Fruit fly (Drosophila melanogaster) whole organism, embryonic: Measurements from ENCODE around the gene Sld5.

Source experiments
- ATbp ChIP-seq: fragments of 200-800 bp; sonication (Bioruptor generic); optimal IDR thresholded peaks from 2 replicates; lab custom pipeline; 2017; ENCODE audit warnings: missing biosample characterization, mild to moderate bottlenecking, missing genetic modification characterization, missing genetic modification reagents
- Abd-B ChIP-seq: fragments of 200-800 bp; sonication (Bioruptor generic); optimal IDR thresholded peaks from 2 replicates; lab custom pipeline; 2018; ENCODE audit warnings: missing biosample characterization, mild to moderate bottlenecking, missing genetic modification characterization, moderate library complexity
- Antp ChIP-seq: fragments of 200-800 bp; sonication (Bioruptor generic); optimal IDR thresholded peaks from 3 replicates; lab custom pipeline; 2016; ENCODE audit warnings: missing biosample characterization, missing genetic modification characterization
- CG11093 ChIP-seq: fragments of 200-800 bp; sonication (Bioruptor generic); IDR thresholded peaks from 3 replicates; pipeline ENCODE4 v1.3.6; 2022; ENCODE audit warnings: missing biosample characterization, missing genetic modification characterization
- CG12155 ChIP-seq: fragments of 200-800 bp; sonication (Bioruptor generic); optimal IDR thresholded peaks from 3 replicates; lab custom pipeline; 2016; ENCODE audit warnings: missing biosample characterization, missing genetic modification characterization
- CG12391 ChIP-seq: fragments of 200-800 bp; sonication (Bioruptor generic); optimal IDR thresholded peaks from 3 replicates; lab custom pipeline; 2018; ENCODE audit warnings: missing biosample characterization, mild to moderate bottlenecking, missing genetic modification characterization, moderate library complexity
- CG15479 ChIP-seq: fragments of 200-800 bp; sonication (Bioruptor generic); optimal IDR thresholded peaks from 3 replicates; lab custom pipeline; 2019; ENCODE audit warnings: missing biosample characterization, mild to moderate bottlenecking, missing genetic modification characterization, moderate library complexity
- CG2120 ChIP-seq: fragments of 200-800 bp; sonication (Bioruptor generic); optimal IDR thresholded peaks from 3 replicates; lab custom pipeline; 2016; ENCODE audit warnings: missing biosample characterization, missing genetic modification characterization
- CG30431 ChIP-seq: fragments of 200-800 bp; sonication (Bioruptor generic); optimal IDR thresholded peaks from 2 replicates; lab custom pipeline; 2017; ENCODE audit warnings: missing biosample characterization, missing genetic modification characterization
- CG33557 ChIP-seq: fragments of 200-800 bp; sonication (Bioruptor generic); optimal IDR thresholded peaks from 2 replicates; lab custom pipeline; 2019; ENCODE audit warnings: missing biosample characterization, mild to moderate bottlenecking, missing genetic modification characterization, moderate library complexity
- CG34376 ChIP-seq: fragments of 200-800 bp; sonication (Bioruptor generic); optimal IDR thresholded peaks from 2 replicates; lab custom pipeline; 2018; ENCODE audit warnings: missing biosample characterization, mild to moderate bottlenecking, missing genetic modification characterization
- CG34422 ChIP-seq: fragments of 200-800 bp; sonication (Bioruptor generic); IDR thresholded peaks from 3 replicates; pipeline ENCODE4 v1.3.6; 2022; ENCODE audit warnings: missing biosample characterization, missing genetic modification characterization
- CG3847 ChIP-seq: fragments of 200-800 bp; sonication (Bioruptor generic); IDR thresholded peaks from 2 replicates; pipeline ENCODE4 v1.3.6; 2022; ENCODE audit warnings: missing biosample characterization, missing genetic modification characterization
- CG4820 ChIP-seq: fragments of 200-800 bp; sonication (Bioruptor generic); optimal IDR thresholded peaks from 3 replicates; lab custom pipeline; 2016; ENCODE audit warnings: missing biosample characterization, missing genetic modification characterization
- CG7357 ChIP-seq: fragments of 200-800 bp; sonication (Bioruptor generic); IDR thresholded peaks from 3 replicates; pipeline ENCODE4 v1.3.6; 2022; ENCODE audit warnings: missing biosample characterization, missing genetic modification characterization
- CG9797 ChIP-seq: fragments of 200-800 bp; sonication (Bioruptor generic); optimal IDR thresholded peaks from 3 replicates; lab custom pipeline; 2018; ENCODE audit warnings: missing biosample characterization, mild to moderate bottlenecking, missing genetic modification characterization
- CG9932 ChIP-seq: fragments of 200-800 bp; sonication (Bioruptor generic); IDR thresholded peaks from 2 replicates; pipeline ENCODE4 v1.3.6; 2022; ENCODE audit warnings: missing biosample characterization, missing genetic modification characterization
- CrebB ChIP-seq: fragments of 200-800 bp; sonication (Bioruptor generic); optimal IDR thresholded peaks from 3 replicates; lab custom pipeline; 2018; ENCODE audit warnings: missing biosample characterization, mild to moderate bottlenecking, missing genetic modification characterization
- D19B ChIP-seq: fragments of 200-800 bp; sonication (Bioruptor generic); optimal IDR thresholded peaks from 2 replicates; lab custom pipeline; 2017; ENCODE audit warnings: missing biosample characterization, mild to moderate bottlenecking, missing genetic modification characterization
- Dip3 ChIP-seq: fragments of 200-800 bp; sonication (Bioruptor generic); optimal IDR thresholded peaks from 3 replicates; lab custom pipeline; 2016; ENCODE audit warnings: missing biosample characterization, missing genetic modification characterization
- ERR ChIP-seq: fragments of 200-800 bp; sonication (Bioruptor generic); optimal IDR thresholded peaks from 2 replicates; lab custom pipeline; 2016; ENCODE audit warnings: missing biosample characterization, missing genetic modification characterization
- GATAe ChIP-seq: fragments of 200-800 bp; sonication (Bioruptor generic); conservative IDR thresholded peaks from 2 replicates; pipeline ENCODE4 v1.3.6; 2022; ENCODE audit warnings: missing biosample characterization, missing genetic modification characterization
- Hmx ChIP-seq: fragments of 200-800 bp; sonication (Bioruptor generic); optimal IDR thresholded peaks from 2 replicates; lab custom pipeline; 2016; ENCODE audit warnings: missing biosample characterization, missing genetic modification characterization
- Hsf ChIP-seq: fragments of 200-800 bp; sonication (Bioruptor generic); optimal IDR thresholded peaks from 3 replicates; lab custom pipeline; 2016; ENCODE audit warnings: missing biosample characterization, missing genetic modification characterization
- Nf-YC ChIP-seq: fragments of 200-800 bp; optimal IDR thresholded peaks from 3 replicates; lab custom pipeline; 2019; ENCODE audit warnings: missing biosample characterization, mild to moderate bottlenecking, missing genetic modification characterization, moderate library complexity
- NfI ChIP-seq: fragments of 200-800 bp; sonication (Bioruptor generic); optimal IDR thresholded peaks from 3 replicates; lab custom pipeline; 2018; ENCODE audit warnings: missing biosample characterization, mild to moderate bottlenecking, missing genetic modification characterization, moderate library complexity
- Rfx ChIP-seq: fragments of 200-800 bp; sonication (Bioruptor generic); IDR thresholded peaks from 2 replicates; pipeline ENCODE4 v1.3.6; 2022; ENCODE audit warnings: missing biosample characterization, missing genetic modification characterization
- Usf ChIP-seq: fragments of 200-800 bp; sonication (Bioruptor generic); optimal IDR thresholded peaks from 2 replicates; lab custom pipeline; 2017; ENCODE audit warnings: missing genotype, missing biosample characterization, missing genetic modification characterization
- Xbp1 ChIP-seq: fragments of 200-800 bp; sonication (Bioruptor generic); optimal IDR thresholded peaks from 3 replicates; lab custom pipeline; 2016; ENCODE audit warnings: missing biosample characterization, mild to moderate bottlenecking, missing genetic modification characterization
- ab ChIP-seq: fragments of 200-800 bp; sonication (Bioruptor generic); optimal IDR thresholded peaks from 2 replicates; lab custom pipeline; 2016; ENCODE audit warnings: missing biosample characterization, missing genetic modification characterization
- al ChIP-seq: fragments of 200-800 bp; sonication (Bioruptor generic); IDR thresholded peaks from 2 replicates; pipeline ENCODE4 v1.3.6; 2022; ENCODE audit warnings: missing biosample characterization, missing genetic modification characterization
- bigmax ChIP-seq: fragments of 200-800 bp; sonication (Bioruptor generic); optimal IDR thresholded peaks from 2 replicates; lab custom pipeline; 2018; ENCODE audit warnings: missing biosample characterization, mild to moderate bottlenecking, missing genetic modification characterization
- chinmo ChIP-seq: fragments of 200-800 bp; sonication (Bioruptor generic); IDR thresholded peaks from 4 replicates; pipeline ENCODE4 v1.3.6; 2022; ENCODE audit warnings: missing biosample characterization, missing genetic modification characterization; ENCODE audit not compliant: partially characterized antibody
- dmrt11E ChIP-seq: fragments of 200-800 bp; sonication (Bioruptor generic); optimal IDR thresholded peaks from 3 replicates; lab custom pipeline; 2018; ENCODE audit warnings: missing biosample characterization, mild to moderate bottlenecking, missing genetic modification characterization, moderate library complexity
- ems ChIP-seq: fragments of 200-800 bp; sonication (Bioruptor generic); optimal IDR thresholded peaks from 3 replicates; lab custom pipeline; 2016; ENCODE audit warnings: missing biosample characterization, missing genetic modification characterization
- gcm ChIP-seq: fragments of 200-800 bp; sonication (Bioruptor generic); optimal IDR thresholded peaks from 2 replicates; lab custom pipeline; 2019; ENCODE audit warnings: missing biosample characterization, mild to moderate bottlenecking, missing genetic modification characterization, moderate library complexity
- gem ChIP-seq: fragments of 200-800 bp; sonication (Bioruptor generic); optimal IDR thresholded peaks from 2 replicates; lab custom pipeline; 2019; ENCODE audit warnings: missing biosample characterization, mild to moderate bottlenecking, missing genetic modification characterization, moderate library complexity
- klu ChIP-seq: fragments of 200-800 bp; sonication (Bioruptor generic); IDR thresholded peaks from 2 replicates; pipeline ENCODE4 v1.3.6; 2022; ENCODE audit warnings: missing biosample characterization, missing genetic modification characterization
- lilli ChIP-seq: fragments of 200-800 bp; sonication (Bioruptor generic); optimal IDR thresholded peaks from 3 replicates; lab custom pipeline; 2016; ENCODE audit warnings: missing biosample characterization, missing genetic modification characterization
- maf-S ChIP-seq: fragments of 200-800 bp; sonication (Bioruptor generic); optimal IDR thresholded peaks from 2 replicates; lab custom pipeline; 2016; ENCODE audit warnings: missing biosample characterization, missing genetic modification characterization
- nmo ChIP-seq: fragments of 200-800 bp; sonication (Bioruptor generic); optimal IDR thresholded peaks from 2 replicates; lab custom pipeline; 2018; ENCODE audit warnings: missing biosample characterization, mild to moderate bottlenecking, missing genetic modification characterization, moderate library complexity
- phol ChIP-seq: fragments of 200-800 bp; sonication (Bioruptor generic); optimal IDR thresholded peaks from 3 replicates; lab custom pipeline; 2018; ENCODE audit warnings: missing biosample characterization, mild to moderate bottlenecking, missing genetic modification characterization, moderate library complexity
- row ChIP-seq: fragments of 200-800 bp; sonication (Bioruptor generic); IDR thresholded peaks from 3 replicates; pipeline ENCODE4 v1.3.6; 2022; ENCODE audit warnings: missing biosample characterization, missing genetic modification characterization
- scrt ChIP-seq: fragments of 200-800 bp; sonication (Bioruptor generic); optimal IDR thresholded peaks from 2 replicates; lab custom pipeline; 2018; ENCODE audit warnings: missing biosample characterization, mild to moderate bottlenecking, missing genetic modification characterization, moderate library complexity
- sisA ChIP-seq: fragments of 200-800 bp; sonication (Bioruptor generic); IDR thresholded peaks from 2 replicates; pipeline ENCODE4 v1.3.6; 2022; ENCODE audit warnings: missing biosample characterization, missing genetic modification characterization
- ssp ChIP-seq: fragments of 200-800 bp; sonication (Bioruptor generic); IDR thresholded peaks from 2 replicates; pipeline ENCODE4 v1.3.6; 2022; ENCODE audit warnings: missing biosample characterization, missing genetic modification characterization
- tin ChIP-seq: fragments of 200-800 bp; sonication (Bioruptor generic); optimal IDR thresholded peaks from 3 replicates; lab custom pipeline; 2016; ENCODE audit warnings: missing biosample characterization, missing genetic modification characterization
- tio ChIP-seq: fragments of 200-800 bp; sonication (Bioruptor generic); optimal IDR thresholded peaks from 2 replicates; lab custom pipeline; 2017; ENCODE audit warnings: missing biosample characterization, missing genetic modification characterization, inconsistent platforms
- zen ChIP-seq: fragments of 200-800 bp; sonication (Bioruptor generic); optimal IDR thresholded peaks from 3 replicates; lab custom pipeline; 2018; ENCODE audit warnings: missing biosample characterization, mild to moderate bottlenecking, missing genetic modification characterization, moderate library complexity

Sld5 gene

DNA sequence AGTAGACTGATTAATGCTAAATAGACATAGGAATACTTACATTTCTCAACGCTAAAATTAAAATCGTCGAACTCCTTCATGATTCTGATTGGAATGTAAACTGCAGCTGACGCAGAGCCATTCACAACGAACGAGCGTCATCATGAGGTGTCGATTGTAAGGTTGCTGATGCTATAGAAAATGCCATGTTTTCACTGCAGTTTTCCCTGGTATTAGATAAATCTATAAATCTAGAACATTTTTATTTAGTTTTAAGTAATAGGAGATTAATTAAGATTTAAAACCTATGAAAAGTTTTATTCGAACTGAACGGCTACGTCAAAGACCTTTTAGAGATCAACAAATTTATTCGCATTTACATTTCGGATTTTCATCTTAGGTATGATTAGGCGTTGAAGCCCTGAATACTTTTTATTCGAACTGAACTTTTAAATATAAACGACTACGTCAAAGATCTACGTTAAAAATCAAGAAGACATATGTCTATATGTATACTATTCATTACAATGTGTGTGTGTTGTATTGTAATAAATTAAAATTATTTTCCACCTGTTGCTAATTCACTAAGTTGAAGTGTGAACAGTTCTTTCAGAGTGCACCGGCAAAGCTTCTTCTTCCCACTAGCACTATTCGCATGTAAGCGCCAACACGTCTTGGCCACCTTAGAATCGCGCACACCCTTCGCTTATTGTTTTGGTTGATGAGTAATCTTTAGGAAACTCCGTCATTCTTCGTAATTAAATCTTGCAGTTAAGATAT is 4.0 kb downstream of the Sld5 start, which contains the start of the genes Exo84 and Vps2 (continued):
- TF ChIP-seq CG2120 (GFP tag; lab: Kevin White, UChicago): peak; percentile 65
- TF ChIP-seq scrt: peak; percentile 81
- TF ChIP-seq CG15479 (GFP tag; lab: Kevin White, UChicago): no peak
- peak; percentile 43 for TF ChIP-seq dmrt11E
- TF ChIP-seq NfI (GFP tag; lab: Kevin White, UChicago): peak; percentile 36
- TF ChIP-seq ab (GFP tag; lab: Kevin White, UChicago): peak; percentile 6
- no peak for TF ChIP-seq CrebB (tag; lab: Kevin White, UChicago)
- TF ChIP-seq CG7357: peak; percentile 93
- peak; percentile 47 for TF ChIP-seq CG30431 (GFP tag; lab: Kevin White, UChicago)
- peak; percentile 46; the same call in 1 of the 2 replicates for TF ChIP-seq sisA
- TF ChIP-seq al: peak; percentile 38; the same call in 1 of the 2 replicates
- peak; percentile 66 for TF ChIP-seq CG34422
- TF ChIP-seq maf-S (GFP tag; lab: Kevin White, UChicago): peak; percentile 1
- TF ChIP-seq Abd-B (GFP tag; lab: Kevin White, UChicago): peak; percentile 67
- no peak for TF ChIP-seq CG34376 (GFP tag; lab: Kevin White, UChicago)
- peak; percentile 64 for TF ChIP-seq CG9932 (GFP tag; lab: Robert Waterston, UW)
- TF ChIP-seq CG33557 (GFP tag; lab: Kevin White, UChicago): peak; percentile 20
- peak; percentile 77 for TF ChIP-seq nmo (GFP tag; lab: Kevin White, UChicago)
- no peak for TF ChIP-seq GATAe (GFP tag; lab: Robert Waterston, UW)
- peak; percentile 4 for TF ChIP-seq CG9797 (GFP tag; lab: Kevin White, UChicago)
- no peak for TF ChIP-seq ATbp (GFP tag; lab: Kevin White, UChicago)
- no peak for TF ChIP-seq bigmax (GFP tag; lab: Kevin White, UChicago)
- TF ChIP-seq tin (GFP tag; lab: Kevin White, UChicago): peak; percentile 62
- peak; percentile 86 for TF ChIP-seq ssp (GFP tag; lab: Robert Waterston, UW)
- peak; percentile 16 for TF ChIP-seq Antp (GFP tag; lab: Kevin White, UChicago)
- TF ChIP-seq D19B (GFP tag; lab: Kevin White, UChicago): peak; percentile 20
- TF ChIP-seq zen: peak; percentile 35
- no peak for TF ChIP-seq gcm (GFP tag; lab: Kevin White, UChicago)
- no peak for TF ChIP-seq ERR (GFP tag; lab: Kevin White, UChicago)
- peak; percentile 6 for TF ChIP-seq CG12155
- TF ChIP-seq klu (GFP tag; lab: Robert Waterston, UW): peak; percentile 23; the same call in 1 of the 2 replicates
- peak; percentile 56 for TF ChIP-seq Nf-YC (tag; lab: Kevin White, UChicago)
- TF ChIP-seq CG11093 (GFP tag; lab: Robert Waterston, UW): no peak
- peak; percentile 31; the same call in 1 of the 2 replicates for TF ChIP-seq Rfx
- peak; percentile 16 for TF ChIP-seq Dip3 (GFP tag; lab: Kevin White, UChicago)
- TF ChIP-seq phol (tag; lab: Kevin White, UChicago): peak; percentile 66
- TF ChIP-seq CG3847 (GFP tag; lab: Robert Waterston, UW): peak; percentile 53; the same call in 1 of the 2 replicates
- peak; percentile 33 for TF ChIP-seq lilli (GFP tag; lab: Kevin White, UChicago)
- peak; percentile 67 for TF ChIP-seq Usf (GFP tag; lab: Kevin White, UChicago)
- peak; percentile 14 for TF ChIP-seq CG4820
- TF ChIP-seq chinmo: peak; percentile 66; the same call in 1 of the 4 replicates
- TF ChIP-seq row (GFP tag; lab: Robert Waterston, UW): peak; percentile 86
- peak; percentile 37 for TF ChIP-seq Hmx
- TF ChIP-seq ems (GFP tag; lab: Kevin White, UChicago): peak; percentile 1
- TF ChIP-seq CG12391 (tag; lab: Kevin White, UChicago): peak; percentile 71
- peak; percentile 69 for TF ChIP-seq gem (tag; lab: Kevin White, UChicago)
- peak; percentile 56 for TF ChIP-seq Hsf (GFP tag; lab: Kevin White, UChicago)
- peak; percentile 55 for TF ChIP-seq Xbp1 (GFP tag; lab: Kevin White, UChicago)
- TF ChIP-seq tio (GFP tag; lab: Kevin White, UChicago): no peak
